Worm (Caenorhabditis elegans): ENCODE data around the gene T06C12.9.

The T06C12.9 gene

DNA sequence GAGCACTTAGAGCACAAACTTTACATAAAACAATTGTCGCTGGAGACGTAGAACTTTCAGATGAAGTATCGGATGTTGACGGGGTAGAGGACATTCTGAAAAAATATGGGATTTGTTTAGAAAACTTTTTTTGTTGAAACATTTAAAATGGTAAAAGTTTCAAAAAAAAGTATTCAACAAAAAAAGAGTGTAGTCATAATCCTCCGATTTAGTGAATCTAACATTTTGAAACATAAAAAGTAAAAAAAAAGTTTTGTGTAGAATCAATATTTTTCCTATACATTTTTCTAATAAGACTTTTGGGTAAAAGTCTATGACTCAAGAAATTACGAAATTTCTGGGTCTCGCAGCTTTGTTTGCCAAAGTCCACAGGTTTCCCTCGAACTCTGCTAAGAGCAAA, 10.8 kb upstream of the T06C12.9 start, which contains the start of gene nhr-213:
TSS of gene nhr-213 (minus strand) at position 101 of the 400 bp plus-strand sequence.
- no peak for TF ChIP-seq sdz-12 (GFP tag; optimal IDR thresholded peaks at IDR 0.05)
- no peak for TF ChIP-seq mxl-2 (GFP tag; conservative IDR thresholded peaks at IDR 0.05)
- TF ChIP-seq nhr-237 (tag; optimal IDR thresholded peaks at IDR 0.05): no peak
- no peak for TF ChIP-seq zfp-3 (GFP tag; conservative IDR thresholded peaks at IDR 0.05)

DNA sequence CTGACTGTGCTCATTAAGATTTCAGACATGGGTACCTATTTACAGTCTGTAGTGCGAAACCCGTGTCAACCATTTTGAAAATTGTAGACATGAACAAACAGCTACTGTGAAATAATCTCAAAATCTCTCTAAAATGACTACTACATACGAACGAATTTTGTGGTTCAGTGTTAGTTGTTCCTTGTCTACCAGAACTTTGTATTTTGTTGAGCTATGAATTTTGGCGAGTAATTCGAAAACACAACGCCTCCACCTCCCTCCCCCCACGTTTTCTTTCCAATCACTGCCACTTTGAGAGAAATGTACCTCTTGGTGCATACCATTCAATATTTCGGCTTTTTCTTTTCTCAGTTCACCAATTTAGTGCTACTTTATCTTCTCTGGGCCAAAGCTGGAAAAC, 6.8 kb upstream of the T06C12.9 start, which contains the start of gene T06C12.11:
TSS of gene T06C12.11 (plus strand) at position 301 of the 400 bp plus-strand sequence.
- TF ChIP-seq daf-12 (tag; optimal IDR thresholded peaks at IDR 0.05): no peak
- TF ChIP-seq ctbp-1 (GFP tag; IDR thresholded peaks at IDR 0.05): no peak
- no peak for TF ChIP-seq nhr-48 (tag; optimal IDR thresholded peaks at IDR 0.05)
- no peak for TF ChIP-seq zag-1 (tag; optimal IDR thresholded peaks at IDR 0.05)
- TF ChIP-seq nhr-28 (tag; optimal IDR thresholded peaks at IDR 0.05): no peak
- TF ChIP-seq lin-39 (tag; optimal IDR thresholded peaks at IDR 0.05): no peak
- TF ChIP-seq mes-2 (tag; optimal IDR thresholded peaks at IDR 0.05; ENCODE audit: poor library complexity, severe bottlenecking): no peak
- no peak for TF ChIP-seq zfp-3 (GFP tag; conservative IDR thresholded peaks at IDR 0.05)
- no peak for TF ChIP-seq unc-130 (GFP tag; optimal IDR thresholded peaks at IDR 0.05)
- TF ChIP-seq skn-1 (tag; optimal IDR thresholded peaks at IDR 0.05): no peak

DNA sequence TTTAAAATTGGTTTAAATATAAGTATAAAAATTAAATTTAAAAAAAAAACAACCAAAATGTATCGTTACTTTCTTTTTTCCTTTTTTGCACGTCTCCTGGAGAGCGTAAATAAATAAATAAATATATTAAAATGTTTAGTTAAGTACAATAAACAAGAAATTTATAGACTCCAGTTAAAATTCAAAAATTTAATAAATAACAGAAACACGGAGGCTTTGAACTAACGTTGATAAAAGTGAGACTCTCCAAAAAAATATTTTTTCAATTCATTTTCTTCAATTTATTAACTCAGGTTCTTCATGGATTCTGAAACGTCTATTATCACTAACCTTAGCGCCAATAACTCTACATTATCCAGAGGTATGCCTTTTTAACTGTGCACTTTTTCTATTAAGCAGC, 5.9 kb upstream of the T06C12.9 start, which contains the start of gene T06C12.12:
TSS of gene T06C12.12 (plus strand) at position 301 of the 400 bp plus-strand sequence.
- TF ChIP-seq lin-38 (GFP tag; IDR thresholded peaks at IDR 0.05) (no peak), ceh-62 (tag; optimal IDR thresholded peaks at IDR 0.05) (no peak), rbr-2 (tag; optimal IDR thresholded peaks at IDR 0.05) (no peak), nhr-76 (tag; optimal IDR thresholded peaks at IDR 0.05) (no peak), lsy-2 (tag; optimal IDR thresholded peaks at IDR 0.05) (no peak), zfp-2 (tag; optimal IDR thresholded peaks at IDR 0.05) (no peak), snpc-4 (tag; optimal IDR thresholded peaks at IDR 0.05) (no peak), mdl-1 (tag; optimal IDR thresholded peaks at IDR 0.05) (no peak), ces-1 (GFP tag; optimal IDR thresholded peaks at IDR 0.05) (no peak), ztf-7 (tag; optimal IDR thresholded peaks at IDR 0.05) (no peak), hif-1 (tag; optimal IDR thresholded peaks at IDR 0.05) (no peak), lin-13 (GFP tag; optimal IDR thresholded peaks at IDR 0.05) (no peak), T20F7.1 (GFP tag; optimal IDR thresholded peaks at IDR 0.05) (no peak), fos-1 (tag; optimal IDR thresholded peaks at IDR 0.05) (no peak), mxl-2 (GFP tag; conservative IDR thresholded peaks at IDR 0.05) (no peak), daf-16 (GFP tag; optimal IDR thresholded peaks at IDR 0.05) (no peak), daf-16 (tag; optimal IDR thresholded peaks at IDR 0.05) (no peak)

DNA sequence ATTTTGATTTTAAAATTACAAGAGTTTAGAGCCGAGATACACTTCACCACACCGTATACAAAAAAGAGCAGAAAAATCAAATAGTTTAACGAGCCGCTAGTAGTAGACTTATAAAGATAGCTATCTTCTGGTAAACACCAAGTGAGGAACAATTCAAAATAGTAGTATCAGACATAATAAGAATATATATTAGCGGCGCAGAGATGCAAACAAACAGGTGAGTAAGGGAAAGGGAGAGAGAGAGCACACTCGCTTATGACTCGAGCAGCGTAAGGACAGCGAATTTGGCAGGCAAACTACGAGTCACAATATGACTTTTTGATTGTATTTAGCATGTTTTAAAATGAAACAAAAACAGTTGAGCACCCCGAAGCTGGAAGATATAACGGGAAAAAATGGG, 5.4 kb upstream of the T06C12.9 start:
- TF ChIP-seq vab-7 (GFP tag; IDR thresholded peaks at IDR 0.05): no peak
- TF ChIP-seq lin-38 (GFP tag; IDR thresholded peaks at IDR 0.05): no peak
- TF ChIP-seq pqm-1 (tag; optimal IDR thresholded peaks at IDR 0.05): peak; percentile 70
- TF ChIP-seq php-3 (GFP tag; IDR thresholded peaks at IDR 0.05): 0 out of 2 replicates have a peak, but pooled peaks have one; percentile 6
- no peak for TF ChIP-seq T26A8.4 (GFP tag; IDR thresholded peaks at IDR 0.05)
- TF ChIP-seq Y48G9A.11 (GFP tag; IDR thresholded peaks at IDR 0.05): no peak
- no peak for TF ChIP-seq ceh-82 (tag; optimal IDR thresholded peaks at IDR 0.05)
- no peak for TF ChIP-seq ceh-62 (tag; optimal IDR thresholded peaks at IDR 0.05)
- TF ChIP-seq dve-1 (tag; optimal IDR thresholded peaks at IDR 0.05; ENCODE audit: insufficient read depth): peak; percentile 59
- peak; percentile 61 for TF ChIP-seq dmd-6 (GFP tag; IDR thresholded peaks at IDR 0.05)
- TF ChIP-seq nhr-42 (GFP tag; IDR thresholded peaks at IDR 0.05): no peak
- no peak for TF ChIP-seq lir-3 (tag; optimal IDR thresholded peaks at IDR 0.05)
- TF ChIP-seq nhr-28 (tag; optimal IDR thresholded peaks at IDR 0.05): peak; percentile 91
- TF ChIP-seq unc-39 (tag; optimal IDR thresholded peaks at IDR 0.05): no peak
- TF ChIP-seq madf-5 (GFP tag; IDR thresholded peaks at IDR 0.05): no peak
- peak; percentile 25 for TF ChIP-seq nhr-6 (tag; optimal IDR thresholded peaks at IDR 0.05)
- peak; percentile 28 for TF ChIP-seq hlh-30 (tag; optimal IDR thresholded peaks at IDR 0.05; ENCODE audit: insufficient read depth)
- peak; percentile 67 for TF ChIP-seq hlh-11 (tag; optimal IDR thresholded peaks at IDR 0.05)
- TF ChIP-seq cey-2 (tag; optimal IDR thresholded peaks at IDR 0.05; ENCODE audit: borderline replicate concordance, insufficient read depth): no peak
- TF ChIP-seq pha-4 (GFP tag; IDR thresholded peaks at IDR 0.05): no peak
- peak; percentile 43 for TF ChIP-seq pha-4 (tag; optimal IDR thresholded peaks at IDR 0.05)
- peak; percentile 24 for TF ChIP-seq nhr-77 (tag; optimal IDR thresholded peaks at IDR 0.05)

Measured in whole organism, L4 larva.